Worm (Caenorhabditis elegans): ENCODE measurements around the gene eif-3.B.

DNA sequence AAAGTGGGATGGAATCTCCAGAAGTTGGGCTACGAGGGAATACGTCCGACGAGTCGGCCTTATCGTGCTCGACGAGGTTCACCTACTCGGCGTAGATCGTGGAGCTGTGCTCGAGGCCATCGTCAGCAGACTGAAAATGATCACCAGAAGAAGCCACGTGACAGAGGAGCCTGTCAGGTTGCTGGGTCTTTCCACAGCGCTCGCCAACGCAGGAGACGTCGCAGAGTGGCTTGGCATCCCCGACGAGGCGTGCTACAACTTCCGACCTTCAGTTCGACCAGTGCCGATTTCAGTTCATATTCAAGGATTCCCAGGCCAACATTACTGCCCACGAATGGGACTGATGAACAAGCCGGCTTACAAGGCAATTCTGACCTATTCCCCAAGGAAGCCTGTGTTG lies 24.1 kb upstream of the eif-3.B start:
- TF ChIP-seq snpc-4 (tag; optimal IDR thresholded peaks at IDR 0.05), result no peak
- TF ChIP-seq bed-3 (GFP tag; optimal IDR thresholded peaks at IDR 0.05), result no peak
- no peak for TF ChIP-seq elt-3 (tag; optimal IDR thresholded peaks at IDR 0.05)
- no peak for TF ChIP-seq pha-4 (tag; optimal IDR thresholded peaks at IDR 0.05)
- no peak for TF ChIP-seq lin-32 (GFP tag; optimal IDR thresholded peaks at IDR 0.05)
